Worm (Caenorhabditis elegans) whole organism, L3 larva: ENCODE data around the gene F09F9.3.
A peak's percentile ranks its signal among the peaks of the same experiment; 100 is the strongest.

ENCODE experiments used
- R02D3.7 ChIP-seq: fragments of 150-350 bp; optimal IDR thresholded peaks from 2 replicates; lab custom pipeline; 2014; ENCODE audit warnings: missing biosample characterization, missing genetic modification characterization
- ZK546.5 ChIP-seq: sonication (generic microtip); optimal IDR thresholded peaks from 2 replicates; lab custom pipeline; 2017; ENCODE audit warnings: missing biosample characterization, missing genetic modification characterization
- aly-2 ChIP-seq: fragments of 150-350 bp; optimal IDR thresholded peaks from 2 replicates; lab custom pipeline; 2014; ENCODE audit warnings: missing biosample characterization, missing genetic modification characterization
- ama-1 ChIP-seq: fragments of 150-350 bp; optimal IDR thresholded peaks from 2 replicates; lab custom pipeline; 2018
- ceh-16 ChIP-seq: sonication (generic microtip); optimal IDR thresholded peaks from 2 replicates; lab custom pipeline; 2017; ENCODE audit warnings: missing biosample characterization, missing genetic modification characterization
- ceh-28 ChIP-seq: fragments of 150-350 bp; optimal IDR thresholded peaks from 2 replicates; lab custom pipeline; 2014; ENCODE audit warnings: missing biosample characterization, missing genetic modification reagents, missing genetic modification characterization
- ceh-82 ChIP-seq: fragments of 150-350 bp; optimal IDR thresholded peaks from 2 replicates; lab custom pipeline; 2014; ENCODE audit warnings: missing biosample characterization, missing genetic modification characterization
- ceh-9 ChIP-seq: sonication (generic microtip); optimal IDR thresholded peaks from 2 replicates; lab custom pipeline; 2018; ENCODE audit warnings: missing biosample characterization, missing genetic modification characterization
- daf-12 ChIP-seq: fragments of 150-350 bp; optimal IDR thresholded peaks from 2 replicates; lab custom pipeline; 2014; ENCODE audit warnings: missing biosample characterization, missing genetic modification reagents, missing genetic modification characterization
- egl-27 ChIP-seq: sonication (generic microtip); optimal IDR thresholded peaks from 4 replicates; lab custom pipeline; 2017; ENCODE audit warnings: missing biosample characterization, missing genetic modification reagents, missing genetic modification characterization
- egl-5 ChIP-seq: fragments of 150-350 bp; optimal IDR thresholded peaks from 2 replicates; lab custom pipeline; 2017; ENCODE audit warnings: missing biosample characterization, missing genetic modification reagents, missing genetic modification characterization, inconsistent platforms
- elt-1 ChIP-seq: fragments of 150-350 bp; optimal IDR thresholded peaks from 2 replicates; lab custom pipeline; 2014; ENCODE audit warnings: missing biosample characterization, missing genetic modification characterization
- elt-2 ChIP-seq: sonication (generic microtip); optimal IDR thresholded peaks from 2 replicates; lab custom pipeline; 2016; ENCODE audit warnings: missing genetic modification reagents, mild to moderate bottlenecking, missing genetic modification characterization, missing compliant biosample characterization
- elt-3 ChIP-seq, 3 experiments: fragments of 150-350 bp in 1 of 3; sonication (generic microtip) in 2 of 3; optimal IDR thresholded peaks; 2 replicates in 2 of 3; 4 replicates in 1 of 3; lab custom pipeline; 2014 to 2017; ENCODE audit warnings: missing biosample characterization in 3 of 3, missing genetic modification characterization in 3 of 3
- eor-1 ChIP-seq, 2 experiments: fragments of 150-350 bp; optimal IDR thresholded peaks; 2 replicates each; lab custom pipeline; 2014 to 2018; ENCODE audit warnings: missing biosample characterization in 2 of 2, missing genetic modification characterization in 2 of 2
- fkh-10 ChIP-seq: sonication (generic microtip); optimal IDR thresholded peaks from 2 replicates; lab custom pipeline; 2017; ENCODE audit warnings: missing biosample characterization, missing genetic modification reagents, missing genetic modification characterization
- fkh-2 ChIP-seq: fragments of 150-350 bp; optimal IDR thresholded peaks from 2 replicates; lab custom pipeline; 2014; ENCODE audit warnings: missing biosample characterization, missing genetic modification reagents, missing genetic modification characterization
- fos-1 ChIP-seq: fragments of 150-350 bp; optimal IDR thresholded peaks from 2 replicates; lab custom pipeline; 2014; ENCODE audit warnings: missing biosample characterization, missing genetic modification characterization
- hmg-11 ChIP-seq: sonication (generic microtip); optimal IDR thresholded peaks from 2 replicates; lab custom pipeline; 2016; ENCODE audit warnings: missing genetic modification characterization, missing compliant biosample characterization
- jun-1 ChIP-seq: fragments of 150-350 bp; optimal IDR thresholded peaks from 2 replicates; lab custom pipeline; 2014; ENCODE audit warnings: missing biosample characterization, missing genetic modification reagents, missing genetic modification characterization
- lin-15B ChIP-seq: fragments of 150-350 bp; optimal IDR thresholded peaks from 2 replicates; lab custom pipeline; 2014; ENCODE audit warnings: missing biosample characterization, missing genetic modification characterization
- lin-39 ChIP-seq: fragments of 150-350 bp; optimal IDR thresholded peaks from 2 replicates; lab custom pipeline; 2018; ENCODE audit warnings: missing biosample characterization, missing genetic modification reagents, missing genetic modification characterization
- lsy-12 ChIP-seq: sonication (generic microtip); optimal IDR thresholded peaks from 2 replicates; lab custom pipeline; 2016; ENCODE audit warnings: mild to moderate bottlenecking, missing genetic modification characterization, missing compliant biosample characterization
- mdl-1 ChIP-seq: fragments of 150-350 bp; optimal IDR thresholded peaks from 2 replicates; lab custom pipeline; 2014; ENCODE audit warnings: missing biosample characterization, missing genetic modification characterization
- mml-1 ChIP-seq: fragments of 150-350 bp; sonication (generic microtip); optimal IDR thresholded peaks from 3 replicates; lab custom pipeline; 2014; ENCODE audit warnings: missing biosample characterization, missing genetic modification characterization
- nfya-1 ChIP-seq: sonication (generic microtip); optimal IDR thresholded peaks from 2 replicates; lab custom pipeline; 2017; ENCODE audit warnings: missing genetic modification characterization, mild to moderate bottlenecking, missing compliant biosample characterization, antibody characterized with exemption, moderate library complexity; ENCODE audit not compliant: insufficient read depth
- nhr-11 ChIP-seq: fragments of 150-350 bp; optimal IDR thresholded peaks from 2 replicates; lab custom pipeline; 2014; ENCODE audit warnings: missing biosample characterization, missing genetic modification characterization
- nhr-12 ChIP-seq: fragments of 150-350 bp; optimal IDR thresholded peaks from 2 replicates; lab custom pipeline; 2014; ENCODE audit warnings: missing biosample characterization, missing genetic modification characterization
- nhr-23 ChIP-seq: fragments of 150-350 bp; optimal IDR thresholded peaks from 2 replicates; lab custom pipeline; 2014; ENCODE audit warnings: missing biosample characterization, missing genetic modification reagents, missing genetic modification characterization
- nhr-237 ChIP-seq: fragments of 150-350 bp; optimal IDR thresholded peaks from 2 replicates; lab custom pipeline; 2014; ENCODE audit warnings: missing biosample characterization, missing genetic modification characterization
- nhr-25 ChIP-seq: sonication (generic microtip); optimal IDR thresholded peaks from 2 replicates; lab custom pipeline; 2017; ENCODE audit warnings: missing biosample characterization, missing genetic modification characterization
- nhr-28 ChIP-seq: fragments of 150-350 bp; optimal IDR thresholded peaks from 2 replicates; lab custom pipeline; 2014; ENCODE audit warnings: missing biosample characterization, missing genetic modification characterization
- nhr-43 ChIP-seq: sonication (generic microtip); optimal IDR thresholded peaks from 2 replicates; lab custom pipeline; 2016; ENCODE audit warnings: mild to moderate bottlenecking, missing genetic modification characterization, missing compliant biosample characterization; ENCODE audit not compliant: poor library complexity, severe bottlenecking
- nhr-67 ChIP-seq: fragments of 150-350 bp; optimal IDR thresholded peaks from 2 replicates; lab custom pipeline; 2014; ENCODE audit warnings: missing biosample characterization, missing genetic modification characterization
- nhr-76 ChIP-seq: fragments of 150-350 bp; sonication (generic microtip); optimal IDR thresholded peaks from 5 replicates; lab custom pipeline; 2014; ENCODE audit warnings: missing biosample characterization, missing genetic modification characterization
- nhr-77 ChIP-seq: fragments of 150-350 bp; optimal IDR thresholded peaks from 2 replicates; lab custom pipeline; 2014; ENCODE audit warnings: missing biosample characterization, missing genetic modification characterization
- pha-4 ChIP-seq: fragments of 150-350 bp; optimal IDR thresholded peaks from 2 replicates; lab custom pipeline; 2014; ENCODE audit warnings: missing biosample characterization, missing genetic modification reagents, missing genetic modification characterization
- pqm-1 ChIP-seq: fragments of 150-350 bp; optimal IDR thresholded peaks from 2 replicates; lab custom pipeline; 2017; ENCODE audit warnings: missing biosample characterization, missing genetic modification characterization, inconsistent platforms
- sea-2 ChIP-seq: fragments of 150-350 bp; sonication (generic microtip); optimal IDR thresholded peaks from 4 replicates; lab custom pipeline; 2014; ENCODE audit warnings: missing biosample characterization, missing genetic modification reagents, missing genetic modification characterization
- skn-1 ChIP-seq: fragments of 150-350 bp; optimal IDR thresholded peaks from 2 replicates; lab custom pipeline; 2014; ENCODE audit warnings: missing biosample characterization, missing genetic modification characterization
- snpc-4 ChIP-seq: fragments of 150-350 bp; optimal IDR thresholded peaks from 2 replicates; lab custom pipeline; 2014; ENCODE audit warnings: missing biosample characterization, missing genetic modification characterization
- tbx-2 ChIP-seq: sonication (generic microtip); optimal IDR thresholded peaks from 2 replicates; lab custom pipeline; 2016; ENCODE audit warnings: mild to moderate bottlenecking, missing genetic modification characterization, missing compliant biosample characterization
- unc-39 ChIP-seq: sonication (generic microtip); optimal IDR thresholded peaks from 4 replicates; lab custom pipeline; 2017; ENCODE audit warnings: missing biosample characterization, missing genetic modification characterization
- unc-62 ChIP-seq: fragments of 150-350 bp; sonication (generic microtip); optimal IDR thresholded peaks from 4 replicates; lab custom pipeline; 2014; ENCODE audit warnings: missing biosample characterization, missing genetic modification reagents, missing genetic modification characterization
- zag-1 ChIP-seq: fragments of 150-350 bp; optimal IDR thresholded peaks from 2 replicates; lab custom pipeline; 2014; ENCODE audit warnings: missing biosample characterization, missing genetic modification characterization
- ztf-11 ChIP-seq: fragments of 150-350 bp; optimal IDR thresholded peaks from 2 replicates; lab custom pipeline; 2014; ENCODE audit warnings: missing biosample characterization, missing genetic modification characterization
- ztf-4 ChIP-seq: fragments of 150-350 bp; optimal IDR thresholded peaks from 2 replicates; lab custom pipeline; 2014; ENCODE audit warnings: missing biosample characterization, missing genetic modification characterization

Gene F09F9.3

DNA sequence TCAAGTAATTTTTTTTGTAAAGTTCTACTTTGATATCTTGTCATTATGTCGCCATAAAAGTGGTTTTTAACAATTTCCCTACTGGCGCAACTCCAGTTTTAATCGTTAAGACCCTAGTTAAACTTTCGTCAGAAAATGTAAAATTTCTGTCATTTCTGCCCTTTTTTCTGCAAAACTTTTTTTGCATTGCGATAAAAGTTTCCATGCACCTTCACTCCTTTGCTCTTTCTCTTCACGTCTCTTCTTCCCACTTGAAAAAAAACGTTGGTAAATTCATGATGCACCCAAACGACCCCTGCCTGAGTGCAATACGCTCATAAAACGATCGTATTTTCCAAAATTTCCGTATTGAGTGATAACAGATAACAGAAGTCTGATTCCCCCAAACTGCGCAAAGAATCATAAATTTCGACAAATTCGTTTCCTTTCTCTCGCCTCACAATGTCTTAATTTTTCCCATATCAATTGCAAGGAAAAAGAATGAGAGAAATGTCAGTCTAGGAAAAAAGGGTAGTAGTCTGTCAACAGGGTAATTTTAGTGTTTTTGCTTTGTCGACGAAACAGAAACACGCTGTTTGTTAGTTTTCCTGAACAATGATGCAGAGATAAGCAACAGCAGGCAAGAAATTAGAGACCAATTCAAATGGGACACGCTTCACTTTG is 20.1 kb upstream of the F09F9.3 start:
- TF ChIP-seq elt-1 (tag; lab: Kevin White, UChicago), result no peak
- TF ChIP-seq aly-2 (tag; lab: Kevin White, UChicago), result no peak
- no peak for TF ChIP-seq nhr-43
- TF ChIP-seq lin-39 (tag; lab: Kevin White, UChicago), result no peak
- no peak for TF ChIP-seq eor-1 (tag; optimal IDR thresholded peaks at IDR 0.05; lab: Kevin White, UChicago)
- TF ChIP-seq unc-62 (GFP tag; lab: Kevin White, UChicago), result no peak
- no peak for TF ChIP-seq nhr-77
- no peak for TF ChIP-seq fkh-10 (GFP tag; lab: Kevin White, UChicago)
- TF ChIP-seq sea-2 (GFP tag; lab: Kevin White, UChicago), result no peak
- no peak for TF ChIP-seq daf-12 (tag; lab: Kevin White, UChicago)
- TF ChIP-seq nhr-67 (tag; lab: Kevin White, UChicago), result no peak
- TF ChIP-seq ztf-11 (tag; lab: Kevin White, UChicago), result no peak
- TF ChIP-seq nhr-28 (tag; lab: Kevin White, UChicago), result no peak
- TF ChIP-seq mml-1 (tag; lab: Kevin White, UChicago), result no peak
- TF ChIP-seq skn-1, result no peak
- peak; percentile 23 for TF ChIP-seq nfya-1 (tag; lab: Kevin White, UChicago)
- no peak for TF ChIP-seq snpc-4
- no peak for TF ChIP-seq fkh-2
- no peak for TF ChIP-seq fos-1 (tag; lab: Kevin White, UChicago)
- TF ChIP-seq zag-1 (tag; lab: Kevin White, UChicago), result no peak
- TF ChIP-seq nhr-237 (tag; lab: Kevin White, UChicago), result no peak
- no peak for TF ChIP-seq lin-15B (tag; lab: Kevin White, UChicago)
- TF ChIP-seq egl-27 (tag; lab: Kevin White, UChicago), result no peak
- TF ChIP-seq ama-1, result peak; percentile 61
- TF ChIP-seq unc-39 (tag; lab: Kevin White, UChicago), result no peak
- TF ChIP-seq ceh-16 (tag; lab: Kevin White, UChicago), result no peak
- TF ChIP-seq pqm-1 (tag; lab: Kevin White, UChicago), result no peak
- TF ChIP-seq R02D3.7 (tag; lab: Kevin White, UChicago), result no peak
- TF ChIP-seq mdl-1 (tag; lab: Kevin White, UChicago), result peak; percentile 40
- no peak for TF ChIP-seq ztf-4 (tag; lab: Kevin White, UChicago)
- TF ChIP-seq nhr-25 (tag; lab: Kevin White, UChicago), result peak; percentile 33
- no peak for TF ChIP-seq nhr-11 (tag; lab: Kevin White, UChicago)
- no peak for TF ChIP-seq nhr-76 (tag; lab: Kevin White, UChicago)
- peak; percentile 23 for TF ChIP-seq elt-2 (tag; lab: Kevin White, UChicago)
- no peak for TF ChIP-seq ceh-82
- no peak for TF ChIP-seq lsy-12 (tag; lab: Kevin White, UChicago)
- TF ChIP-seq jun-1, result peak; percentile 35
- TF ChIP-seq ceh-28 (tag; lab: Kevin White, UChicago), result no peak
- TF ChIP-seq nhr-23, result peak; percentile 33
- TF ChIP-seq tbx-2 (tag; lab: Kevin White, UChicago), result no peak
- TF ChIP-seq nhr-12 (tag; lab: Kevin White, UChicago), result no peak
- no peak for TF ChIP-seq pha-4
- TF ChIP-seq hmg-11 (tag; lab: Kevin White, UChicago), result no peak
- peak in 1 of 3 experiments; percentile 68 for TF ChIP-seq elt-3 (tag; optimal IDR thresholded peaks at IDR 0.05; lab: Kevin White, UChicago)
- TF ChIP-seq ZK546.5 (tag; lab: Kevin White, UChicago), result no peak
- no peak for TF ChIP-seq ceh-9 (tag; lab: Kevin White, UChicago)
- peak; percentile 79 for TF ChIP-seq egl-5 (tag; lab: Kevin White, UChicago)
- TF ChIP-seq, all 47 proteins: peak for 9
